Worm (Caenorhabditis elegans) whole organism, L2 larva: ENCODE measurements around the gene Y46D2A.3.

Source experiments
- F13H6.1 ChIP-seq: sonication (generic microtip); optimal IDR thresholded peaks from 2 replicates; lab custom pipeline; 2016; ENCODE audit warnings: missing genetic modification characterization, missing compliant biosample characterization
- ama-1 ChIP-seq: fragments of 150-350 bp; optimal IDR thresholded peaks from 2 replicates; lab custom pipeline; 2018; ENCODE audit warnings: inconsistent platforms
- elt-3 ChIP-seq: sonication (generic microtip); optimal IDR thresholded peaks from 2 replicates; lab custom pipeline; 2017; ENCODE audit warnings: missing biosample characterization, missing genetic modification characterization
- nhr-12 ChIP-seq: fragments of 150-350 bp; optimal IDR thresholded peaks from 2 replicates; lab custom pipeline; 2014; ENCODE audit warnings: missing biosample characterization, missing genetic modification characterization
- nhr-23 ChIP-seq: fragments of 150-350 bp; optimal IDR thresholded peaks from 2 replicates; lab custom pipeline; 2014; ENCODE audit warnings: missing biosample characterization, missing genetic modification reagents, missing genetic modification characterization
- skn-1 ChIP-seq: sonication (generic microtip); optimal IDR thresholded peaks from 2 replicates; lab custom pipeline; 2017; ENCODE audit warnings: missing biosample characterization, missing genetic modification characterization
- unc-62 ChIP-seq: fragments of 150-350 bp; optimal IDR thresholded peaks from 2 replicates; lab custom pipeline; 2014; ENCODE audit warnings: missing biosample characterization, missing genetic modification reagents, missing genetic modification characterization
- ztf-4 ChIP-seq: fragments of 150-350 bp; optimal IDR thresholded peaks from 2 replicates; lab custom pipeline; 2014; ENCODE audit warnings: missing biosample characterization, missing genetic modification characterization

DNA sequence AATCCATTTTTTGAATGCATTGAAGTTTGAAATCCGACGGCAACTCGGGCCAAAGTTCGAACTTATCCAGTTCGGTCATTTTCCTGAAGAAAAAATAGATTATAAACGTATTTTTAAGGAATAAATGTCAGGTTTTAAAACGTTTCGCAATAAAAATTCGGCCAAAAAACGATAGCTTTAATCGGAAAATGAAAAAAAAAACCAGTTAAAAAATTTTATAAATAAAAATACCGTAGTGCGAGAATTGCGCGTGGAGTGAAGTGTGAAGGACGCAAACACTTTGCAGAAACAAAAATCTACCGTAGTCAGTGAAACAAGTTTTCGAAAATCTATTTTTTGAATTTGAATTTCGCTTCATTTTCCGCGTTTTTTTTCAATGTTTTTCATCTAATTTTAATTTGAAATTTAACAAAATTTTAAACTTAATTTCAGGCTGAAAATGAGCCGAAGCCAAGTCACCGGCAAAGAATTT lies 22.9 kb upstream of the Y46D2A.3 start, which contains the start of gene F14D2.8:
- no peak for TF ChIP-seq ama-1
- no peak for TF ChIP-seq unc-62 (GFP tag; lab: Kevin White, UChicago)
- no peak for TF ChIP-seq ztf-4 (tag; lab: Kevin White, UChicago)
- no peak for TF ChIP-seq skn-1 (tag; lab: Kevin White, UChicago)
- TF ChIP-seq elt-3, result no peak
- no peak for TF ChIP-seq F13H6.1 (tag; lab: Kevin White, UChicago)
- no peak for TF ChIP-seq nhr-12 (tag; lab: Kevin White, UChicago)
- no peak for TF ChIP-seq nhr-23 (tag; lab: Kevin White, UChicago)
